Fruit fly (Drosophila melanogaster) whole organism, wandering third instar larva: ENCODE data around the gene CG10584.

Experiments
- Abd-B ChIP-seq: fragments of >200 bp; optimal IDR thresholded peaks from 2 replicates; lab custom pipeline; 2017; ENCODE audit warnings: missing biosample characterization, missing genetic modification characterization
- CG32264 ChIP-seq: fragments of 200-800 bp; sonication (Bioruptor generic); optimal IDR thresholded peaks from 2 replicates; lab custom pipeline; 2016; ENCODE audit warnings: missing biosample characterization, missing genetic modification characterization
- psq ChIP-seq: fragments of 200-800 bp; sonication (Bioruptor generic); optimal IDR thresholded peaks from 3 replicates; lab custom pipeline; 2017; ENCODE audit warnings: missing biosample characterization, mild to moderate bottlenecking, missing genetic modification characterization, moderate library complexity
- rgr ChIP-seq: fragments of 200-800 bp; sonication (Bioruptor generic); optimal IDR thresholded peaks from 3 replicates; lab custom pipeline; 2016; ENCODE audit warnings: missing biosample characterization, mild to moderate bottlenecking, missing genetic modification characterization

- no peak for TF ChIP-seq CG32264 (GFP tag; lab: Kevin White, UChicago)
- no peak for TF ChIP-seq Abd-B (GFP tag; lab: Kevin White, UChicago)
- peak; percentile 49 for TF ChIP-seq psq (GFP tag; lab: Kevin White, UChicago)
- TF ChIP-seq rgr (GFP tag; lab: Kevin White, UChicago) = no peak
Measured at dm6 chr3L:21008255-21008815, 22.8 kb downstream of the CG10584 start.
